Fruit fly (Drosophila melanogaster) whole organism: ENCODE results near the gene Ssadh.

Experiments used
- pan ChIP-seq: fragments of >200 bp; optimal IDR thresholded peaks from 2 replicates; lab custom pipeline; 2017
- psq ChIP-seq: fragments of >200 bp; optimal IDR thresholded peaks from 2 replicates; lab custom pipeline; 2017

- TF ChIP-seq pan (lab: Kevin White, UChicago) (no peak), psq (lab: Kevin White, UChicago) (no peak)
These were observed 32.6 kb downstream of the Ssadh start for dm6 chr3R:25594128-25594527.
